Worm (Caenorhabditis elegans) whole organism, midembryonic: ENCODE results near the gene C32D5.10.

Experiments used
- ztf-23 ChIP-seq: fragments of 200-800 bp; sonication (Bioruptor generic); IDR thresholded peaks from 2 replicates; pipeline ENCODE4 v1.3.6; 2022; ENCODE audit warnings: missing genetic modification reagents, missing genetic modification characterization, missing compliant biosample characterization
- ztf-29 ChIP-seq: fragments of 200-800 bp; sonication (Bioruptor generic); IDR thresholded peaks from 2 replicates; pipeline ENCODE4 v1.3.6; 2022; ENCODE audit warnings: missing genetic modification reagents, missing genetic modification characterization, missing compliant biosample characterization

DNA sequence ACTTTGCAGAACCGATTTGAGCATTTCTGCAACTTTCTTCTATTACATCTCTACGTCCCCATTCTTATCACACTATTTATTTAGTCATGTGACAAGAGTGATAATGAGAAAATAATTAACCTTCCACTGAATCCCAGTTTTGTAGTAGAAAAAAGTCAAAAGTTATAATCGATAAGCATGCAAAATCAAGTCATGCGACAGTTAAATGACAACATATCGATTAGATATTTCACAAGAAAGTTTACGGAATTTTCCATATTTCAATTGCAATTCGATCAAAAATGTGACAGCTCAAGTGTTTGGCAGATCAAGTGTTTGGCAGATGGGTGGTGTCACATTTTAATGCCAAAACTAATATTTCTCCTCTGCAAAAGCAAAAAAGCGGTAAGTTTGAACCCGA is 22.9 kb upstream of the C32D5.10 start:
- no peak for TF ChIP-seq ztf-23 (GFP tag; lab: Robert Waterston, UW)
- TF ChIP-seq ztf-29 (GFP tag; lab: Robert Waterston, UW) = no peak
